Fruit fly (Drosophila melanogaster) whole organism, embryonic: ENCODE measurements around the gene kek4.

ENCODE experiments used
- Atf3 ChIP-seq: fragments of 200-800 bp; sonication (Bioruptor generic); optimal IDR thresholded peaks from 3 replicates; lab custom pipeline; 2016; ENCODE audit warnings: missing biosample characterization, missing genetic modification characterization
- Bdp1 ChIP-seq: fragments of 200-800 bp; sonication (Bioruptor generic); optimal IDR thresholded peaks from 3 replicates; lab custom pipeline; 2016; ENCODE audit warnings: missing biosample characterization, missing genetic modification characterization
- Blimp-1 ChIP-seq: fragments of 200-800 bp; sonication (Bioruptor generic); optimal IDR thresholded peaks from 3 replicates; lab custom pipeline; 2018; ENCODE audit warnings: missing biosample characterization, missing genetic modification characterization, mild to moderate bottlenecking, moderate library complexity, missing genetic modification reagents
- CG10431 ChIP-seq: fragments of 200-800 bp; sonication (Bioruptor generic); optimal IDR thresholded peaks from 3 replicates; lab custom pipeline; 2018; ENCODE audit warnings: missing biosample characterization, mild to moderate bottlenecking, missing genetic modification characterization
- CG12236 ChIP-seq: fragments of 200-800 bp; sonication (Bioruptor generic); optimal IDR thresholded peaks from 2 replicates; lab custom pipeline; 2016; ENCODE audit warnings: missing biosample characterization, missing genetic modification characterization
- CG1603 ChIP-seq: fragments of 200-800 bp; sonication (Bioruptor generic); optimal IDR thresholded peaks from 2 replicates; lab custom pipeline; 2019; ENCODE audit warnings: missing biosample characterization, mild to moderate bottlenecking, missing genetic modification characterization, moderate library complexity
- CG17568 ChIP-seq: fragments of 200-800 bp; sonication (Bioruptor generic); optimal IDR thresholded peaks from 2 replicates; lab custom pipeline; 2018; ENCODE audit warnings: missing biosample characterization, mild to moderate bottlenecking, missing genetic modification characterization, moderate library complexity
- CG17802 ChIP-seq: fragments of 200-800 bp; sonication (Bioruptor generic); optimal IDR thresholded peaks from 2 replicates; lab custom pipeline; 2018; ENCODE audit warnings: missing biosample characterization, mild to moderate bottlenecking, missing genetic modification characterization, moderate library complexity
- CG31224 ChIP-seq: fragments of 200-800 bp; sonication (Bioruptor generic); IDR thresholded peaks from 2 replicates; pipeline ENCODE4 v1.3.6; 2022; ENCODE audit warnings: missing biosample characterization, missing genetic modification characterization
- CG3281 ChIP-seq: fragments of 200-800 bp; sonication (Bioruptor generic); optimal IDR thresholded peaks from 3 replicates; lab custom pipeline; 2017; ENCODE audit warnings: missing biosample characterization, mild to moderate bottlenecking, missing genetic modification characterization
- CG33213 ChIP-seq: fragments of 200-800 bp; sonication (Bioruptor generic); optimal IDR thresholded peaks from 3 replicates; lab custom pipeline; 2016; ENCODE audit warnings: missing biosample characterization, missing genetic modification characterization
- CG5180 ChIP-seq: fragments of 200-800 bp; sonication (Bioruptor generic); optimal IDR thresholded peaks from 3 replicates; lab custom pipeline; 2017; ENCODE audit warnings: missing biosample characterization, missing genetic modification characterization, mild to moderate bottlenecking, moderate library complexity, missing genetic modification reagents
- CG6654 ChIP-seq: fragments of 200-800 bp; sonication (Bioruptor generic); optimal IDR thresholded peaks from 2 replicates; lab custom pipeline; 2017; ENCODE audit warnings: missing biosample characterization, mild to moderate bottlenecking, missing genetic modification characterization
- CG6689 ChIP-seq: fragments of 200-800 bp; sonication (Bioruptor generic); IDR thresholded peaks from 2 replicates; pipeline ENCODE4 v1.3.6; 2022; ENCODE audit warnings: missing biosample characterization, missing genetic modification characterization
- CG6791 ChIP-seq: fragments of 200-800 bp; sonication (Bioruptor generic); IDR thresholded peaks from 3 replicates; pipeline ENCODE4 v1.3.6; 2022; ENCODE audit warnings: missing biosample characterization, missing genetic modification characterization; ENCODE audit not compliant: partially characterized antibody
- CG7372 ChIP-seq: fragments of 200-800 bp; sonication (Bioruptor generic); IDR thresholded peaks from 2 replicates; pipeline ENCODE4 v1.3.6; 2022; ENCODE audit warnings: missing biosample characterization, missing genetic modification characterization
- Dad ChIP-seq: fragments of 200-800 bp; sonication (Bioruptor generic); optimal IDR thresholded peaks from 3 replicates; lab custom pipeline; 2016; ENCODE audit warnings: missing biosample characterization, missing genetic modification characterization
- Fer1 ChIP-seq: fragments of 200-800 bp; sonication (Bioruptor generic); optimal IDR thresholded peaks from 2 replicates; lab custom pipeline; 2017; ENCODE audit warnings: missing biosample characterization, mild to moderate bottlenecking, missing genetic modification characterization
- HLH4C ChIP-seq: fragments of 200-800 bp; sonication (Bioruptor generic); IDR thresholded peaks from 3 replicates; pipeline ENCODE4 v1.3.6; 2022; ENCODE audit warnings: missing biosample characterization, missing genetic modification characterization; ENCODE audit not compliant: partially characterized antibody
- Hmx ChIP-seq: fragments of 200-800 bp; sonication (Bioruptor generic); optimal IDR thresholded peaks from 2 replicates; lab custom pipeline; 2016; ENCODE audit warnings: missing biosample characterization, missing genetic modification characterization
- Lpt ChIP-seq: fragments of >200 bp; optimal IDR thresholded peaks from 2 replicates; lab custom pipeline; 2018; ENCODE audit warnings: missing biosample characterization, missing genetic modification characterization
- Meics ChIP-seq: fragments of 200-800 bp; sonication (Bioruptor generic); optimal IDR thresholded peaks from 2 replicates; lab custom pipeline; 2017; ENCODE audit warnings: missing biosample characterization, mild to moderate bottlenecking, missing genetic modification characterization
- Nf-YB ChIP-seq: fragments of 200-800 bp; sonication (Bioruptor generic); optimal IDR thresholded peaks from 3 replicates; lab custom pipeline; 2019; ENCODE audit warnings: missing biosample characterization, mild to moderate bottlenecking, missing genetic modification characterization, moderate library complexity
- Oli ChIP-seq: fragments of 200-800 bp; sonication (Bioruptor generic); optimal IDR thresholded peaks from 2 replicates; lab custom pipeline; 2018; ENCODE audit warnings: missing biosample characterization, mild to moderate bottlenecking, missing genetic modification characterization, moderate library complexity
- Rfx ChIP-seq: fragments of 200-800 bp; sonication (Bioruptor generic); IDR thresholded peaks from 2 replicates; pipeline ENCODE4 v1.3.6; 2022; ENCODE audit warnings: missing biosample characterization, missing genetic modification characterization
- Side ChIP-seq: fragments of 200-800 bp; sonication (Bioruptor generic); optimal IDR thresholded peaks from 2 replicates; lab custom pipeline; 2016; ENCODE audit warnings: missing biosample characterization, missing genetic modification characterization
- Usf ChIP-seq: fragments of 200-800 bp; sonication (Bioruptor generic); optimal IDR thresholded peaks from 2 replicates; lab custom pipeline; 2017; ENCODE audit warnings: missing genotype, missing biosample characterization, missing genetic modification characterization
- ase ChIP-seq: fragments of 200-800 bp; sonication (Bioruptor generic); IDR thresholded peaks from 3 replicates; pipeline ENCODE4 v1.3.6; 2022; ENCODE audit warnings: missing biosample characterization, missing genetic modification characterization
- ash1 ChIP-seq: fragments of 200-800 bp; sonication (Bioruptor generic); optimal IDR thresholded peaks from 2 replicates; lab custom pipeline; 2018; ENCODE audit warnings: missing biosample characterization, mild to moderate bottlenecking, missing genetic modification characterization
- bbx ChIP-seq: fragments of 200-800 bp; sonication (Bioruptor generic); IDR thresholded peaks from 2 replicates; pipeline ENCODE4 v1.3.6; 2022; ENCODE audit warnings: missing biosample characterization, missing genetic modification characterization; ENCODE audit not compliant: partially characterized antibody
- bowl ChIP-seq: fragments of 200-800 bp; sonication (Bioruptor generic); IDR thresholded peaks from 2 replicates; pipeline ENCODE4 v1.3.6; 2022; ENCODE audit warnings: missing biosample characterization, missing genetic modification characterization
- croc ChIP-seq: fragments of 200-800 bp; sonication (Bioruptor generic); conservative IDR thresholded peaks from 3 replicates; pipeline ENCODE4 v1.3.6; 2022; ENCODE audit warnings: missing biosample characterization, missing genetic modification characterization
- cwo ChIP-seq: fragments of 200-800 bp; sonication (Bioruptor generic); optimal IDR thresholded peaks from 3 replicates; lab custom pipeline; 2017; ENCODE audit warnings: missing biosample characterization, missing genetic modification characterization, mild to moderate bottlenecking, moderate library complexity, missing genetic modification reagents
- fd64A ChIP-seq: fragments of 200-800 bp; sonication (Bioruptor generic); optimal IDR thresholded peaks from 3 replicates; lab custom pipeline; 2018; ENCODE audit warnings: missing biosample characterization, mild to moderate bottlenecking, missing genetic modification characterization
- jumu ChIP-seq: fragments of 200-800 bp; sonication (Bioruptor generic); optimal IDR thresholded peaks from 3 replicates; lab custom pipeline; 2016; ENCODE audit warnings: missing biosample characterization, missing genetic modification characterization
- kah ChIP-seq: fragments of 200-800 bp; sonication (Bioruptor generic); optimal IDR thresholded peaks from 2 replicates; lab custom pipeline; 2018; ENCODE audit warnings: missing biosample characterization, mild to moderate bottlenecking, missing genetic modification characterization
- lola ChIP-seq, 3 experiments: fragments of >200 bp in 2 of 3; fragments of 200-800 bp in 1 of 3; sonication (Bioruptor generic) in 1 of 3; optimal IDR thresholded peaks; 2 replicates each; lab custom pipeline; 2017 to 2019; ENCODE audit warnings: missing biosample characterization in 3 of 3, missing genetic modification characterization in 3 of 3, mild to moderate bottlenecking in 1 of 3, moderate library complexity in 1 of 3
- maf-S ChIP-seq: fragments of 200-800 bp; sonication (Bioruptor generic); optimal IDR thresholded peaks from 2 replicates; lab custom pipeline; 2016; ENCODE audit warnings: missing biosample characterization, missing genetic modification characterization
- mirr ChIP-seq: fragments of 200-800 bp; sonication (Bioruptor generic); optimal IDR thresholded peaks from 3 replicates; lab custom pipeline; 2018; ENCODE audit warnings: missing biosample characterization, mild to moderate bottlenecking, missing genetic modification characterization
- nerfin-1 ChIP-seq: fragments of 200-800 bp; sonication (Bioruptor generic); optimal IDR thresholded peaks from 3 replicates; lab custom pipeline; 2019; ENCODE audit warnings: missing biosample characterization, mild to moderate bottlenecking, missing genetic modification characterization, moderate library complexity
- pita ChIP-seq: fragments of 200-800 bp; sonication (Bioruptor generic); optimal IDR thresholded peaks from 2 replicates; lab custom pipeline; 2017; ENCODE audit warnings: missing biosample characterization, mild to moderate bottlenecking, missing genetic modification characterization
- sd ChIP-seq: fragments of 200-800 bp; sonication (Bioruptor generic); optimal IDR thresholded peaks from 3 replicates; lab custom pipeline; 2018; ENCODE audit warnings: missing biosample characterization, mild to moderate bottlenecking, missing genetic modification characterization, moderate library complexity
- shn ChIP-seq: fragments of 200-800 bp; sonication (Bioruptor generic); optimal IDR thresholded peaks from 3 replicates; lab custom pipeline; 2016; ENCODE audit warnings: missing biosample characterization, missing genetic modification characterization
- sob ChIP-seq: fragments of 200-800 bp; sonication (Bioruptor generic); IDR thresholded peaks from 2 replicates; pipeline ENCODE4 v1.3.6; 2022; ENCODE audit warnings: missing biosample characterization, missing genetic modification characterization
- stc ChIP-seq: fragments of 200-800 bp; sonication (Bioruptor generic); IDR thresholded peaks from 2 replicates; pipeline ENCODE4 v1.3.6; 2022; ENCODE audit warnings: missing biosample characterization, missing genetic modification characterization
- tll ChIP-seq, 2 experiments: fragments of 200-800 bp in 1 of 2; fragments of >200 bp in 1 of 2; sonication (Bioruptor generic) in 1 of 2; optimal IDR thresholded peaks; 2 replicates each; lab custom pipeline; 2017 to 2019; ENCODE audit warnings: missing biosample characterization in 2 of 2, missing genetic modification characterization in 2 of 2, mild to moderate bottlenecking in 1 of 2, moderate library complexity in 1 of 2
- vnd ChIP-seq: fragments of 200-800 bp; sonication (Bioruptor generic); IDR thresholded peaks from 3 replicates; pipeline ENCODE4 v1.3.6; 2022; ENCODE audit warnings: missing biosample characterization, missing genetic modification characterization; ENCODE audit not compliant: partially characterized antibody
- z ChIP-seq: fragments of 200-800 bp; sonication (Bioruptor generic); IDR thresholded peaks from 3 replicates; pipeline ENCODE4 v1.3.6; 2022; ENCODE audit warnings: missing biosample characterization, missing genetic modification characterization

Gene kek4

DNA sequence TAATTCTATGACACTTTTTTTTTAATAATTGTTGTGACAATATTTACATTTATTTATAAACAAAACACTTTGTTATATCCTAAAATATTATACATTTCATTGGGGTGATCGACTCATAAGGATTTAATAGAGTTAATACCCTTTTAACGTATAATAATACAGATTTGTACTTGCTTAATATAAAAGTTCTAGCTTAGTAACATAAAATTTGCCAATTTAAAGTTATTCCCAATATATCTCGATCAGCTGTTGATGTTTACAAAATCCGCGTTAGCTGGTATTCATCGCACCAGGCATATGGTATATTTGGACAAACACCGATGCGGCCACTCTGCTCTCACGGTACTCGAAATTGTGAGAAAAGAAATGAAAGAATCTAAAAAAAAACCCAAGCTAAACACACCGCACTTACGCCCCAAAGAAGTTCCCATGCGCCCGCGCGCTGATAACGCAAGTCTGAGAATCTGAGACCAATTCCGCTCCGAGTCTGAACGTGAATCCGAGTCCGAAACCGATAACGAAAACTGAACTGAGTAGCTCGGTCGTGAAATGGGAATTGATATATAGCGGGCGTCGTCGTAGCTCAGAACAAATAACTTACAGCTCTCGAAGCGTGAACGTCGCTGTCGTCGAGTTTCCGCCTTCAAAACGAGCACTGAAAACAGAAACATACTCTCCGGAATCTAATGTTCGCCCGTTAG, 11.6 kb downstream of the kek4 start, which contains the start of gene Pect (continued):
- TF ChIP-seq kah (no peak), vnd (GFP tag; lab: Robert Waterston, UW) (peak; percentile 40; the same call in 1 of the 3 replicates), lola (GFP tag; optimal IDR thresholded peaks at IDR 0.05; lab: Kevin White, UChicago) (peak in 1 of 3 experiments; percentile 26), CG17802 (tag; lab: Kevin White, UChicago) (no peak), tll (GFP tag; optimal IDR thresholded peaks at IDR 0.05; lab: Kevin White, UChicago) (peak in 1 of 2 experiments; percentile 14), sob (GFP tag; lab: Robert Waterston, UW) (peak; percentile 55; the same call in 1 of the 2 replicates), shn (GFP tag; lab: Kevin White, UChicago) (no peak), CG31224 (no peak), fd64A (GFP tag; lab: Kevin White, UChicago) (no peak), cwo (peak; percentile 57), CG6689 (GFP tag; lab: Robert Waterston, UW) (no peak; the same call in 1 of the 2 replicates), bbx (GFP tag; lab: Robert Waterston, UW) (peak; percentile 49), stc (GFP tag; lab: Robert Waterston, UW) (peak; percentile 19; the same call in 1 of the 2 replicates), Usf (GFP tag; lab: Kevin White, UChicago) (no peak), CG1603 (tag; lab: Kevin White, UChicago) (no peak), bowl (GFP tag; lab: Robert Waterston, UW) (no peak), croc (GFP tag; lab: Robert Waterston, UW) (no peak), maf-S (GFP tag; lab: Kevin White, UChicago) (no peak), CG12236 (GFP tag; lab: Kevin White, UChicago) (no peak), Fer1 (peak; percentile 66), z (GFP tag; lab: Robert Waterston, UW) (peak; percentile 77), HLH4C (GFP tag; lab: Robert Waterston, UW) (no peak; the same call in 2 of the 3 replicates), mirr (GFP tag; lab: Kevin White, UChicago) (peak; percentile 49), Dad (GFP tag; lab: Kevin White, UChicago) (no peak), sd (tag; lab: Kevin White, UChicago) (no peak), Meics (no peak), Bdp1 (GFP tag; lab: Kevin White, UChicago) (no peak), Side (GFP tag; lab: Kevin White, UChicago) (no peak), Blimp-1 (no peak), CG10431 (GFP tag; lab: Kevin White, UChicago) (no peak), CG6791 (GFP tag; lab: Robert Waterston, UW) (no peak), Rfx (GFP tag; lab: Robert Waterston, UW) (peak; percentile 27; the same call in 1 of the 2 replicates), pita (GFP tag; lab: Kevin White, UChicago) (no peak), Oli (no peak), nerfin-1 (no peak), CG6654 (GFP tag; lab: Kevin White, UChicago) (no peak), ase (GFP tag; lab: Robert Waterston, UW) (no peak), ash1 (GFP tag; lab: Kevin White, UChicago) (no peak), CG33213 (peak; percentile 0), Lpt (GFP tag; lab: Kevin White, UChicago) (no peak), Nf-YB (GFP tag; lab: Kevin White, UChicago) (no peak), CG7372 (GFP tag; lab: Robert Waterston, UW) (no peak), CG3281 (GFP tag; lab: Kevin White, UChicago) (no peak), Atf3 (GFP tag; lab: Kevin White, UChicago) (no peak), CG17568 (no peak), CG5180 (GFP tag; lab: Kevin White, UChicago) (no peak), Hmx (GFP tag; lab: Kevin White, UChicago) (no peak), jumu (GFP tag; lab: Kevin White, UChicago) (no peak)
